ENCODE assay signal across 4 fruit fly cellular contexts in the genomic region with DNA sequence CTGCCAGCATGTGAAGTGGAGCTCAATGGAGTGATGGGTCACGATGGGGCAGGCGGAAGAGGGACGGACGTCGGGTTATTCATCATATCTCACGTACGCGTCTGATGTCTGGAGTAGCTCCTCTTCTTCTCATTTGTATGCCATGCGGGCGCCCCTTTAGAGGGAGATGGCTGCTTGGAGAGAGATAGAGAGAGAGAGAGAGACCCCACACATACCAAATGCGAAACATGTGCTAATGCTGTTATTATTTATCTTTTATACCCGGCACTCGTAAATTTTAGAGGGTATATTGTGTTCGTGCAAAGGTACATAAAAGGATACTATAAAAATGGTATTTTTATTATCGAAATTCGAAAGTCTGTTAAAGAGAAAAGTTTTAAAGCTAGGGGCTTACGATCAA.
A peak's percentile ranks its signal among the peaks of the same experiment; 100 is the strongest.
TF ChIP-seq lines count a peak whose summit lies in the region.

No protein-coding gene starts in this region.

- TF ChIP-seq CTCF in whole organism, embryonic (GFP tag; optimal IDR thresholded peaks at IDR 0.05; lab: Kevin White, UChicago), result no peak

TF ChIP-seq in whole organism, embryonic, 481 proteins besides CTCF, POLR2A, EP300 and RAD21 (continues in another document):
- TF ChIP-seq Side (GFP tag; optimal IDR thresholded peaks at IDR 0.05; lab: Kevin White, UChicago) (no peak), CG12299 (tag; optimal IDR thresholded peaks at IDR 0.05; lab: Kevin White, UChicago) (no peak), aop (GFP tag; IDR thresholded peaks at IDR 0.05; lab: Robert Waterston, UW) (no peak), D19B (GFP tag; optimal IDR thresholded peaks at IDR 0.05; lab: Kevin White, UChicago) (peak; percentile 79), twi (tag; optimal IDR thresholded peaks at IDR 0.05; lab: Kevin White, UChicago) (peak; percentile 92), vvl (GFP tag; IDR thresholded peaks at IDR 0.05; lab: Robert Waterston, UW) (peak; percentile 77), slou (GFP tag; optimal IDR thresholded peaks at IDR 0.05; lab: Kevin White, UChicago) (no peak), jigr1 (GFP tag; IDR thresholded peaks at IDR 0.05; lab: Robert Waterston, UW) (no peak), CG7786 (GFP tag; optimal IDR thresholded peaks at IDR 0.05; lab: Kevin White, UChicago) (no peak), zfh2 (GFP tag; optimal IDR thresholded peaks at IDR 0.05; lab: Kevin White, UChicago) (no peak), chinmo (GFP tag; IDR thresholded peaks at IDR 0.05; lab: Robert Waterston, UW; ENCODE audit: partially characterized antibody) (0 out of 4 replicates have a peak, but pooled peaks have one; percentile 63), pfk (GFP tag; optimal IDR thresholded peaks at IDR 0.05; lab: Kevin White, UChicago) (peak; percentile 28), CG13894 (tag; optimal IDR thresholded peaks at IDR 0.05; lab: Kevin White, UChicago) (peak; percentile 18), sens (GFP tag; lab: Kevin White, UChicago) (peak; percentile 38), lilli (GFP tag; optimal IDR thresholded peaks at IDR 0.05; lab: Kevin White, UChicago) (no peak), CG32532 (GFP tag; IDR thresholded peaks at IDR 0.05; lab: Robert Waterston, UW) (no peak), CG17385 (GFP tag; optimal IDR thresholded peaks at IDR 0.05; lab: Kevin White, UChicago) (peak; percentile 56), ken (GFP tag; IDR thresholded peaks at IDR 0.05; lab: Robert Waterston, UW) (no peak), sob (GFP tag; IDR thresholded peaks at IDR 0.05; lab: Robert Waterston, UW) (no peak), kni (GFP tag; optimal IDR thresholded peaks at IDR 0.05; lab: Kevin White, UChicago) (peak; percentile 17), caup (GFP tag; optimal IDR thresholded peaks at IDR 0.05; lab: Kevin White, UChicago; ENCODE audit: severe bottlenecking) (no peak), p53 (GFP tag; optimal IDR thresholded peaks at IDR 0.05; lab: Kevin White, UChicago) (no peak)

TF ChIP-seq in whole organism, prepupa, 60 proteins besides CTCF, POLR2A, EP300 and RAD21:
- TF ChIP-seq cyc (GFP tag; optimal IDR thresholded peaks at IDR 0.05; lab: Kevin White, UChicago), result no peak
- no peak for TF ChIP-seq Ets21C (GFP tag; optimal IDR thresholded peaks at IDR 0.05; lab: Kevin White, UChicago)
- TF ChIP-seq Gug (GFP tag; IDR thresholded peaks at IDR 0.05; lab: Robert Waterston, UW), result no peak
- TF ChIP-seq Eip93F (GFP tag; optimal IDR thresholded peaks at IDR 0.05; lab: Kevin White, UChicago), result no peak
- TF ChIP-seq svp (GFP tag; lab: Kevin White, UChicago), result peak; percentile 58
- peak in 1 of 2 experiments; percentile 24 for TF ChIP-seq ss (GFP tag; optimal IDR thresholded peaks at IDR 0.05; lab: Kevin White, UChicago)
- no peak for TF ChIP-seq CG6808 (GFP tag; optimal IDR thresholded peaks at IDR 0.05; lab: Kevin White, UChicago)
- no peak for TF ChIP-seq eg (GFP tag; IDR thresholded peaks at IDR 0.05; lab: Robert Waterston, UW)
- peak; percentile 63 for TF ChIP-seq Eip78C (GFP tag; lab: Kevin White, UChicago)
- peak; percentile 31 for TF ChIP-seq CG9139 (GFP tag; optimal IDR thresholded peaks at IDR 0.05; lab: Kevin White, UChicago)
- TF ChIP-seq CG10631 (GFP tag; optimal IDR thresholded peaks at IDR 0.05; lab: Kevin White, UChicago), result no peak
- no peak for TF ChIP-seq Eip75B (GFP tag; optimal IDR thresholded peaks at IDR 0.05; lab: Kevin White, UChicago)
- TF ChIP-seq Met (GFP tag; optimal IDR thresholded peaks at IDR 0.05; lab: Kevin White, UChicago), result peak; percentile 7
- no peak for TF ChIP-seq lz (GFP tag; optimal IDR thresholded peaks at IDR 0.05; lab: Kevin White, UChicago)
- no peak for TF ChIP-seq OdsH (GFP tag; optimal IDR thresholded peaks at IDR 0.05; lab: Kevin White, UChicago)

TF ChIP-seq in whole organism, pupa, 21 proteins besides CTCF, POLR2A, EP300 and RAD21:
- TF ChIP-seq CG9948 (tag; optimal IDR thresholded peaks at IDR 0.05; lab: Kevin White, UChicago) (no peak), CG32121 (GFP tag; IDR thresholded peaks at IDR 0.05; lab: Robert Waterston, UW) (no peak), rn (GFP tag; IDR thresholded peaks at IDR 0.05; lab: Robert Waterston, UW) (no peak), CG17806 (tag; optimal IDR thresholded peaks at IDR 0.05; lab: Kevin White, UChicago) (no peak), CG13204 (GFP tag; optimal IDR thresholded peaks at IDR 0.05; lab: Kevin White, UChicago) (peak; percentile 67), EcR (GFP tag; optimal IDR thresholded peaks at IDR 0.05; lab: Kevin White, UChicago) (peak; percentile 76), Snoo (tag; optimal IDR thresholded peaks at IDR 0.05; lab: Kevin White, UChicago) (no peak)

TF ChIP-seq in whole organism, wandering third instar larva, 38 proteins besides CTCF, POLR2A, EP300 and RAD21:
- TF ChIP-seq sv (GFP tag; optimal IDR thresholded peaks at IDR 0.05; lab: Kevin White, UChicago) (no peak), Hr83 (GFP tag; optimal IDR thresholded peaks at IDR 0.05; lab: Kevin White, UChicago; ENCODE audit: poor library complexity, severe bottlenecking) (no peak), Dfd (GFP tag; optimal IDR thresholded peaks at IDR 0.05; lab: Kevin White, UChicago) (no peak), OdsH (GFP tag; optimal IDR thresholded peaks at IDR 0.05; lab: Kevin White, UChicago) (no peak), fru (GFP tag; optimal IDR thresholded peaks at IDR 0.05; lab: Kevin White, UChicago) (peak; percentile 21), rgr (GFP tag; optimal IDR thresholded peaks at IDR 0.05; lab: Kevin White, UChicago) (no peak), Myc (optimal IDR thresholded peaks at IDR 0.05; lab: Kevin White, UChicago) (no peak), ey (GFP tag; optimal IDR thresholded peaks at IDR 0.05; lab: Kevin White, UChicago) (no peak), HLH106 (tag; optimal IDR thresholded peaks at IDR 0.05; lab: Kevin White, UChicago) (no peak), br (GFP tag; optimal IDR thresholded peaks at IDR 0.05; lab: Kevin White, UChicago) (no peak), CG9705 (GFP tag; optimal IDR thresholded peaks at IDR 0.05; lab: Kevin White, UChicago) (no peak), h (GFP tag; optimal IDR thresholded peaks at IDR 0.05; lab: Kevin White, UChicago) (peak; percentile 22), dmrt93B (GFP tag; optimal IDR thresholded peaks at IDR 0.05; lab: Kevin White, UChicago) (no peak), Hr78 (GFP tag; optimal IDR thresholded peaks at IDR 0.05; lab: Kevin White, UChicago) (no peak), Dif (GFP tag; optimal IDR thresholded peaks at IDR 0.05; lab: Kevin White, UChicago; ENCODE audit: partially characterized antibody) (no peak), Mio (GFP tag; optimal IDR thresholded peaks at IDR 0.05; lab: Kevin White, UChicago) (no peak), dl (GFP tag; optimal IDR thresholded peaks at IDR 0.05; lab: Kevin White, UChicago; ENCODE audit: insufficient read depth in 1 of 2, partially characterized antibody in 2 of 2) (no peak), GATAd (GFP tag; optimal IDR thresholded peaks at IDR 0.05; lab: Kevin White, UChicago) (no peak), Abd-B (GFP tag; optimal IDR thresholded peaks at IDR 0.05; lab: Kevin White, UChicago) (no peak), N (GFP tag; optimal IDR thresholded peaks at IDR 0.05; lab: Kevin White, UChicago) (no peak), jim (GFP tag; optimal IDR thresholded peaks at IDR 0.05; lab: Kevin White, UChicago) (no peak), usp (GFP tag; optimal IDR thresholded peaks at IDR 0.05; lab: Kevin White, UChicago) (no peak), CG32264 (GFP tag; optimal IDR thresholded peaks at IDR 0.05; lab: Kevin White, UChicago) (no peak), pan (optimal IDR thresholded peaks at IDR 0.05; lab: Kevin White, UChicago) (no peak), Hnf4 (GFP tag; optimal IDR thresholded peaks at IDR 0.05; lab: Kevin White, UChicago) (no peak), Jra (GFP tag; optimal IDR thresholded peaks at IDR 0.05; lab: Kevin White, UChicago) (no peak), brk (GFP tag; optimal IDR thresholded peaks at IDR 0.05; lab: Kevin White, UChicago) (no peak), Rel (GFP tag; optimal IDR thresholded peaks at IDR 0.05; lab: Kevin White, UChicago) (no peak), Rel (tag; optimal IDR thresholded peaks at IDR 0.05; lab: Kevin White, UChicago) (no peak), dsf (GFP tag; optimal IDR thresholded peaks at IDR 0.05; lab: Kevin White, UChicago; ENCODE audit: borderline replicate concordance) (no peak), woc (GFP tag; optimal IDR thresholded peaks at IDR 0.05; lab: Kevin White, UChicago) (peak; percentile 33), psq (GFP tag; optimal IDR thresholded peaks at IDR 0.05; lab: Kevin White, UChicago) (peak; percentile 13), Sp1 (GFP tag; optimal IDR thresholded peaks at IDR 0.05; lab: Kevin White, UChicago) (no peak), CrebA (GFP tag; optimal IDR thresholded peaks at IDR 0.05; lab: Kevin White, UChicago; ENCODE audit: borderline replicate concordance) (no peak), lola (GFP tag; optimal IDR thresholded peaks at IDR 0.05; lab: Kevin White, UChicago) (no peak), Vsx2 (GFP tag; optimal IDR thresholded peaks at IDR 0.05; lab: Kevin White, UChicago; ENCODE audit: partially characterized antibody) (no peak)
